Fruit fly (Drosophila melanogaster) whole organism, wandering third instar larva: ENCODE measurements around the gene CG13760.
A peak's percentile ranks its signal among the peaks of the same experiment; 100 is the strongest.
"Not testable (repeated sequence)": the region's sequence is repeated elsewhere in the genome, so short reads cannot be mapped to it uniquely, and the experiment has no call there.

Experiments
- Abd-B ChIP-seq: fragments of >200 bp; optimal IDR thresholded peaks from 2 replicates; lab custom pipeline; 2017; ENCODE audit warnings: missing biosample characterization, missing genetic modification characterization
- CG32264 ChIP-seq: fragments of 200-800 bp; sonication (Bioruptor generic); optimal IDR thresholded peaks from 2 replicates; lab custom pipeline; 2016; ENCODE audit warnings: missing biosample characterization, missing genetic modification characterization
- CG9705 ChIP-seq: fragments of 200-800 bp; sonication (Bioruptor generic); optimal IDR thresholded peaks from 2 replicates; lab custom pipeline; 2018; ENCODE audit warnings: missing biosample characterization, mild to moderate bottlenecking, missing genetic modification characterization
- CrebA ChIP-seq: fragments of 200-800 bp; sonication (Bioruptor generic); optimal IDR thresholded peaks from 2 replicates; lab custom pipeline; 2016; ENCODE audit warnings: missing biosample characterization, mild to moderate bottlenecking, missing genetic modification characterization, borderline replicate concordance
- Dfd ChIP-seq: fragments of >200 bp; optimal IDR thresholded peaks from 2 replicates; lab custom pipeline; 2017; ENCODE audit warnings: missing biosample characterization, missing genetic modification characterization
- Dif ChIP-seq: fragments of 200-275, 200-300 bp; sonication (Bioruptor generic); optimal IDR thresholded peaks from 2 replicates; lab custom pipeline; 2018; ENCODE audit warnings: missing biosample characterization, missing genetic modification characterization; ENCODE audit not compliant: partially characterized antibody
- GATAd ChIP-seq: sonication (Bioruptor generic); optimal IDR thresholded peaks from 2 replicates; lab custom pipeline; 2016; ENCODE audit warnings: missing biosample characterization, missing genetic modification characterization
- HLH106 ChIP-seq: fragments of 200-800 bp; optimal IDR thresholded peaks from 3 replicates; lab custom pipeline; 2019; ENCODE audit warnings: missing biosample characterization, mild to moderate bottlenecking, missing genetic modification characterization, moderate library complexity
- Hnf4 ChIP-seq: fragments of 200-800 bp; sonication (Bioruptor generic); optimal IDR thresholded peaks from 2 replicates; lab custom pipeline; 2016; ENCODE audit warnings: missing biosample characterization, mild to moderate bottlenecking, missing genetic modification characterization
- Hr78 ChIP-seq: fragments of >200 bp; optimal IDR thresholded peaks from 2 replicates; lab custom pipeline; 2017; ENCODE audit warnings: missing biosample characterization, missing genetic modification characterization
- Hr83 ChIP-seq: fragments of 200-300 bp; sonication (Bioruptor generic); optimal IDR thresholded peaks from 2 replicates; lab custom pipeline; 2016; ENCODE audit warnings: missing biosample characterization, mild to moderate bottlenecking, missing genetic modification characterization, moderate library complexity; ENCODE audit not compliant: poor library complexity, severe bottlenecking
- Jra ChIP-seq: sonication (Bioruptor generic); optimal IDR thresholded peaks from 2 replicates; lab custom pipeline; 2016; ENCODE audit warnings: missing biosample characterization, missing genetic modification characterization
- Mio ChIP-seq: sonication (Bioruptor generic); optimal IDR thresholded peaks from 2 replicates; lab custom pipeline; 2016; ENCODE audit warnings: missing biosample characterization, missing genetic modification characterization
- Myc ChIP-seq: fragments of >200 bp; optimal IDR thresholded peaks from 2 replicates; lab custom pipeline; 2017
- N ChIP-seq: fragments of >200 bp; optimal IDR thresholded peaks from 2 replicates; lab custom pipeline; 2018; ENCODE audit warnings: missing biosample characterization, missing external identifiers, missing genetic modification characterization
- OdsH ChIP-seq: fragments of 200-800 bp; sonication (Bioruptor generic); optimal IDR thresholded peaks from 2 replicates; lab custom pipeline; 2016; ENCODE audit warnings: missing biosample characterization, mild to moderate bottlenecking, missing genetic modification characterization
- Rel ChIP-seq, 2 experiments: fragments of 200-800 bp; sonication (Bioruptor generic) in 1 of 2; optimal IDR thresholded peaks; 2 replicates in 1 of 2; 3 replicates in 1 of 2; lab custom pipeline; 2016 to 2019; ENCODE audit warnings: mild to moderate bottlenecking in 2 of 2, missing biosample characterization in 2 of 2, missing genetic modification characterization in 2 of 2, moderate library complexity in 1 of 2
- Sp1 ChIP-seq: fragments of 200-800 bp; sonication (Bioruptor generic); optimal IDR thresholded peaks from 3 replicates; lab custom pipeline; 2019; ENCODE audit warnings: missing biosample characterization, mild to moderate bottlenecking, missing genetic modification characterization, moderate library complexity
- Vsx2 ChIP-seq: fragments of 200-300, 225-300 bp; sonication (Bioruptor generic); optimal IDR thresholded peaks from 2 replicates; lab custom pipeline; 2018; ENCODE audit warnings: missing biosample characterization, missing genetic modification characterization; ENCODE audit not compliant: partially characterized antibody
- br ChIP-seq: fragments of 200-800 bp; sonication (Bioruptor generic); optimal IDR thresholded peaks from 2 replicates; lab custom pipeline; 2016; ENCODE audit warnings: missing biosample characterization, missing genetic modification characterization
- brk ChIP-seq: fragments of 200-800 bp; sonication (Bioruptor generic); optimal IDR thresholded peaks from 2 replicates; lab custom pipeline; 2016; ENCODE audit warnings: missing biosample characterization, mild to moderate bottlenecking, missing genetic modification characterization
- dl ChIP-seq, 2 experiments: fragments of 175-275, 200-275 bp in 1 of 2; fragments of 200-275 bp in 1 of 2; sonication (Bioruptor generic); optimal IDR thresholded peaks; lab custom pipeline; 2018; ENCODE audit warnings: mild to moderate bottlenecking in 2 of 2, missing biosample characterization in 2 of 2, missing genetic modification characterization in 2 of 2, moderate library complexity in 2 of 2; ENCODE audit not compliant: partially characterized antibody in 2 of 2, insufficient read depth in 1 of 2
- dmrt93B ChIP-seq: fragments of 200-800 bp; sonication (Bioruptor generic); optimal IDR thresholded peaks from 2 replicates; lab custom pipeline; 2018; ENCODE audit warnings: missing biosample characterization, mild to moderate bottlenecking, missing genetic modification characterization
- dsf ChIP-seq: sonication (Bioruptor generic); optimal IDR thresholded peaks from 2 replicates; lab custom pipeline; 2016; ENCODE audit warnings: missing biosample characterization, missing genetic modification characterization, borderline replicate concordance
- ey ChIP-seq: fragments of 200-800 bp; sonication (Bioruptor generic); optimal IDR thresholded peaks from 2 replicates; lab custom pipeline; 2016; ENCODE audit warnings: missing biosample characterization, missing genetic modification characterization
- foxo ChIP-seq, 2 experiments: fragments of 200-800 bp; sonication (Bioruptor generic); optimal IDR thresholded peaks; 2 replicates in 1 of 2; 3 replicates in 1 of 2; lab custom pipeline; 2016 to 2017; ENCODE audit warnings: missing biosample characterization in 2 of 2, missing genetic modification characterization in 2 of 2
- fru ChIP-seq: fragments of 200-800 bp; sonication (Bioruptor generic); optimal IDR thresholded peaks from 3 replicates; lab custom pipeline; 2016; ENCODE audit warnings: missing biosample characterization, mild to moderate bottlenecking, missing genetic modification characterization
- h ChIP-seq: fragments of 200-800 bp; sonication (Bioruptor generic); optimal IDR thresholded peaks from 3 replicates; lab custom pipeline; 2016; ENCODE audit warnings: missing biosample characterization, mild to moderate bottlenecking, missing genetic modification characterization
- jim ChIP-seq: fragments of 175-275, 200-325 bp; sonication (Bioruptor generic); optimal IDR thresholded peaks from 2 replicates; lab custom pipeline; 2016; ENCODE audit warnings: missing biosample characterization, mild to moderate bottlenecking, missing genetic modification characterization
- lola ChIP-seq: fragments of >200 bp; optimal IDR thresholded peaks from 2 replicates; lab custom pipeline; 2017; ENCODE audit warnings: missing biosample characterization, missing genetic modification characterization
- pan ChIP-seq: fragments of >200 bp; optimal IDR thresholded peaks from 2 replicates; lab custom pipeline; 2017
- psq ChIP-seq: fragments of 200-800 bp; sonication (Bioruptor generic); optimal IDR thresholded peaks from 3 replicates; lab custom pipeline; 2017; ENCODE audit warnings: missing biosample characterization, mild to moderate bottlenecking, missing genetic modification characterization, moderate library complexity
- rgr ChIP-seq: fragments of 200-800 bp; sonication (Bioruptor generic); optimal IDR thresholded peaks from 3 replicates; lab custom pipeline; 2016; ENCODE audit warnings: missing biosample characterization, mild to moderate bottlenecking, missing genetic modification characterization
- sage ChIP-seq: fragments of 200-800 bp; sonication (Bioruptor generic); optimal IDR thresholded peaks from 2 replicates; lab custom pipeline; 2016; ENCODE audit warnings: missing biosample characterization, mild to moderate bottlenecking, missing genetic modification characterization
- sv ChIP-seq: fragments of 200-800 bp; sonication (Bioruptor generic); optimal IDR thresholded peaks from 3 replicates; lab custom pipeline; 2016; ENCODE audit warnings: missing biosample characterization, missing genetic modification characterization
- tai ChIP-seq: sonication (Bioruptor generic); optimal IDR thresholded peaks from 2 replicates; lab custom pipeline; 2016; ENCODE audit warnings: missing biosample characterization, missing genetic modification characterization
- usp ChIP-seq: fragments of >200 bp; optimal IDR thresholded peaks from 2 replicates; lab custom pipeline; 2017; ENCODE audit warnings: missing biosample characterization, missing genetic modification characterization
- woc ChIP-seq: sonication (Bioruptor generic); optimal IDR thresholded peaks from 2 replicates; lab custom pipeline; 2016; ENCODE audit warnings: missing biosample characterization, mild to moderate bottlenecking, missing genetic modification characterization

Gene CG13760

dm6 chrX:2610236-2610635, 24.7 kb upstream of the CG13760 start, which contains the start of gene eIF3g1:
eIF3g1 (minus strand) TSS chrX:2610336.
- TF ChIP-seq foxo (GFP tag; optimal IDR thresholded peaks at IDR 0.05; lab: Kevin White, UChicago); h; Dif (GFP tag; lab: Kevin White, UChicago): not testable (repeated sequence)

dm6 chrX:2608470-2609157, 23.1 kb upstream of the CG13760 start, which contains the start of gene Smyd3:
Smyd3 (minus strand) TSS chrX:2608876.
- TF ChIP-seq pan (lab: Kevin White, UChicago) (no peak), Rel (GFP tag; optimal IDR thresholded peaks at IDR 0.05; lab: Kevin White, UChicago) (no peak), Rel (tag; optimal IDR thresholded peaks at IDR 0.05; lab: Kevin White, UChicago) (peak; percentile 37), Mio (GFP tag; lab: Kevin White, UChicago) (peak; percentile 9), Hnf4 (GFP tag; lab: Kevin White, UChicago) (no peak), Hr78 (no peak), woc (GFP tag; lab: Kevin White, UChicago) (peak; percentile 88), Dfd (GFP tag; lab: Kevin White, UChicago) (no peak), dl (GFP tag; optimal IDR thresholded peaks at IDR 0.05; lab: Kevin White, UChicago; ENCODE audit: insufficient read depth in 1 of 2, partially characterized antibody in 2 of 2) (no peak), jim (GFP tag; lab: Kevin White, UChicago) (no peak), foxo (GFP tag; optimal IDR thresholded peaks at IDR 0.05; lab: Kevin White, UChicago) (peak; percentile 65 to 91), Abd-B (no peak), h (peak; percentile 89), lola (no peak), CrebA (no peak), Hr83 (GFP tag; lab: Kevin White, UChicago) (peak; percentile 81), br (GFP tag; lab: Kevin White, UChicago) (peak; percentile 85), Sp1 (peak; percentile 68), rgr (GFP tag; lab: Kevin White, UChicago) (peak; percentile 88), OdsH (peak; percentile 86), GATAd (GFP tag; lab: Kevin White, UChicago) (peak; percentile 61), dmrt93B (GFP tag; lab: Kevin White, UChicago) (no peak), Dif (GFP tag; lab: Kevin White, UChicago) (no peak), sv (GFP tag; lab: Kevin White, UChicago) (peak; percentile 76), CG9705 (GFP tag; lab: Kevin White, UChicago) (peak; percentile 36), usp (GFP tag; lab: Kevin White, UChicago) (no peak), ey (GFP tag; lab: Kevin White, UChicago) (peak; percentile 86), psq (GFP tag; lab: Kevin White, UChicago) (peak; percentile 68), Vsx2 (GFP tag; lab: Kevin White, UChicago) (no peak), N (no peak), CG32264 (GFP tag; lab: Kevin White, UChicago) (no peak), fru (GFP tag; lab: Kevin White, UChicago) (peak; percentile 82), HLH106 (peak; percentile 73), Myc (lab: Kevin White, UChicago) (no peak), sage (GFP tag; lab: Kevin White, UChicago) (no peak), brk (GFP tag; lab: Kevin White, UChicago) (no peak), dsf (GFP tag; lab: Kevin White, UChicago) (no peak), Jra (GFP tag; lab: Kevin White, UChicago) (no peak), tai (GFP tag; lab: Kevin White, UChicago) (no peak)
